Fruit fly (Drosophila melanogaster): ENCODE results near the gene CG34302.

dm6 chr3R:9868538-9869398 is 45.1 kb upstream of the CG34302 start:
- TF ChIP-seq CG10669 (GFP tag; optimal IDR thresholded peaks at IDR 0.05) (no peak), CG31627 (GFP tag; optimal IDR thresholded peaks at IDR 0.05) (no peak), pdm3 (GFP tag; optimal IDR thresholded peaks at IDR 0.05) (no peak), CG6792 (GFP tag; optimal IDR thresholded peaks at IDR 0.05) (no peak), CG3032 (tag; optimal IDR thresholded peaks at IDR 0.05) (no peak), salr (GFP tag; optimal IDR thresholded peaks at IDR 0.05) (no peak), CG6808 (GFP tag; optimal IDR thresholded peaks at IDR 0.05) (no peak), Gug (GFP tag; IDR thresholded peaks at IDR 0.05) (no peak), CG3919 (GFP tag; optimal IDR thresholded peaks at IDR 0.05) (no peak), Met (GFP tag; optimal IDR thresholded peaks at IDR 0.05) (no peak), CG6276 (GFP tag; optimal IDR thresholded peaks at IDR 0.05) (no peak), CG32006 (GFP tag; optimal IDR thresholded peaks at IDR 0.05) (no peak), ss (GFP tag; optimal IDR thresholded peaks at IDR 0.05) (no peak), dac (GFP tag; optimal IDR thresholded peaks at IDR 0.05) (no peak)
